Fruit fly (Drosophila melanogaster): ENCODE data around the gene GstD6.
A peak's percentile ranks its signal among the peaks of the same experiment; 100 is the strongest.

Gene GstD6

dm6 chr3R:12385949-12386348 lies 9.0 kb downstream of the GstD6 start, which contains the start of gene Sol1:
Sol1 (plus strand) TSS chr3R:12386249.
- no peak for TF ChIP-seq CTCF (optimal IDR thresholded peaks at IDR 0.05)

dm6 chr3R:12386965-12387364 lies 10.0 kb downstream of the GstD6 start, which contains the start of gene CG33098:
CG33098 (plus strand) TSS chr3R:12387188.
- no peak for TF ChIP-seq CG8478 (optimal IDR thresholded peaks at IDR 0.05)
- no peak for TF ChIP-seq CTCF (optimal IDR thresholded peaks at IDR 0.05)

dm6 chr3R:12395880-12396279 lies 19.0 kb downstream of the GstD6 start, which contains the start of the genes CG10096 and CG10097:
CG10096 (minus strand) TSS chr3R:12395980.
CG10097 (minus strand) TSS chr3R:12395980.
- TF ChIP-seq CTCF (optimal IDR thresholded peaks at IDR 0.05) (no peak), CG8478 (optimal IDR thresholded peaks at IDR 0.05) (no peak)

- TF ChIP-seq CTCF (optimal IDR thresholded peaks at IDR 0.05) (no peak), CG8478 (optimal IDR thresholded peaks at IDR 0.05) (no peak)
Measured at dm6 chr3R:12398054-12398453, 21.1 kb downstream of the GstD6 start.

DNA sequence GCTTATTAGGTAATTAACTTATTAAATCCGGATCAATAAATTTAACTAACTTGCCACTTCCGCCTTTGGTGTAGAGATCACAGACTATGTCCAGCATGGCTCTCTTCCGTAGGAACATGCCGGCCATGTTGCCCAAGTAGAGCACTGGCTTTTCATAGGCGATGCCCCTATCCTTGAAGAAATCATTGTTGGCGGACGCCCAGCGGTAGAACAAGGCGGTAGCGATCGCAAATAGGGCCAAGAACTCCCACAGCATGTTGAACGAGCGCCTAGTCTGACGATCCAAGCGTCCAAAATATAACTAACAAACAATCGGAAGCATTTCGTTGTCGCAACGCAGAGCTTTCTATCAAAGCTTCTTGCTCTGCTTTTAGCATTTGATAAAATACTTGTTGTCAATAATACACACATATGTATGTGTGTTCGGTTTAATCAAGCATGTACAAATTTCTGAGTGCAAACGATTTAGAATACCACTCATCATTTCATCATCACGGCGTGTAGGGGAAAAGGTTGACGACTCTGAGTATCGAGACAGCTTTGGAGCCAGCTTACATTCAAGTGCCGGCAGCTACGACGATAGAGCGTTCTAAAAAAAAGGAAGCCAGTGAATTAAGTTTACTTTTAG lies 21.8 kb downstream of the GstD6 start, which contains the start of gene Cyp9f3:
Gene Cyp9f3 (minus strand): TSS at position 310 of the 628 bp plus-strand sequence.
- TF ChIP-seq CG8478 (optimal IDR thresholded peaks at IDR 0.05) (no peak), CTCF (optimal IDR thresholded peaks at IDR 0.05) (no peak)

DNA sequence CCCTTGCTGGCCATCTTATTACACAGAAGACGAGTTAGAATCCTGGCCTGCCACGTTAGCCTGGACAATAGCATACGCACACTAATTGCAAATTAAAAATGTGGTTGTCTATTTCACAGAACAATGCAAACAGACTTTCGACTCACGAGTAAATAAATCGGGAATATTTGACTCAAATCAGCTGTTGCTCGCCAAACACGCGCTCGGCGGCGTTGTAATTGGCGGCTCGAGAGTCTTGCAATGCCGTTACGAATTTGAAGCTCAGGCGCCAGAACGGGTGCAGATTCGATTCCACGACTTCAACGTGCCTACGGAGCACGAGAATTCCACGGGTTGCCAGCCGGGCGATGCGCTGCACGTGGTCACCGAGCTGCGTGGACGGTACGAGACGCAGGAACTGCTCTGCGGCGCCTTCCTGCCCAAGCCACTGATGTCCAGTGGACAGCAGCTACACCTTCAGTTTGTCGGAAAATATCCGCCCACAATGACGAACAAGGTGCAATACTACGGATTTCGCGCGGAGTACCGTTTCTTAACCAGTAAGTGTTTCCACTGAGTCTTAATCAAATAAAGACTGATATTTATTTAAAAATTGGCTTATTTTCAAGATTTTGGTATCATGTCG lies 24.9 kb downstream of the GstD6 start, which contains the start of gene DNAlig3:
Gene DNAlig3 (minus strand): TSS at position 168 of the 625 bp plus-strand sequence.
- no peak for TF ChIP-seq CG8478 (optimal IDR thresholded peaks at IDR 0.05)
- peak; percentile 6 to 13 for TF ChIP-seq CTCF (optimal IDR thresholded peaks at IDR 0.05)

DNA sequence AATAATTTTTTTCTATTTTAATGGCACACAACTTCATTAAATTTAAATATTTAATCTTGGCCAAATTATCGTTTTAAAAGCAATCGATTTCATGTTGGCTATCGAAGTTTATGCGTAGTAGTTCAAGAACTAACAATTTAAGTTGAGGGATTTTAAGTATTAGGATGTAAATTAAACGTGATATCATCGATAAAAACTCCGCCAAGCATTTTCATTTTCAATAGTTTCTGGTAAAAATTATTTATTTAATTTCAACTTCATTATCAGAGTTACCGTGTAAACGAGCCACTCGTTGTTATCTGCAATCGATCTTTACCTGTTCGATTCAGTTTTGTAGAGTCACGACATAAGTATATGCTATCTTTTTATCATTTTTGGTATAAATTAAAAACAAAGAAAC lies 26.0 kb downstream of the GstD6 start:
- TF ChIP-seq CG8478 (optimal IDR thresholded peaks at IDR 0.05), result no peak

DNA sequence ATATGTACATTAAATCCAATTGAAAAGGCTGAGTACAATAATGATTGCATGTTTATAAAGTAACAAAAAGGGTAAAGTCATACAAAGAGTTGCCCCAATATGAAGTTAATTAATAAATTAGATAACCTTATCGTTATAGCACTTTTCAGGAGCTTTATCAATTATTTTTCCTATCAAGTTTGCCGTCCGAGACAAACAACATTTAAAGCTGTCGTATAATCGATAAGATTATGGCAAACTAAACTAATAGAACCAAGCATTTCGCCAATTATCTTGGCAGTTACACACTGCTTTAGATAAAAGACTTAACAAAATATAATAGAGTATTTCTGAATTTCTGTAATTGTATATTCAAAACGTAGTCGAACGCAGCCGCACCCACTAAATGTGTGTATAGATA lies 28.2 kb downstream of the GstD6 start:
- TF ChIP-seq CG8478 (optimal IDR thresholded peaks at IDR 0.05), result no peak
- no peak for TF ChIP-seq CTCF (optimal IDR thresholded peaks at IDR 0.05)

- TF ChIP-seq CTCF (optimal IDR thresholded peaks at IDR 0.05), result no peak
- TF ChIP-seq CG8478 (optimal IDR thresholded peaks at IDR 0.05), result no peak
Measured at dm6 chr3R:12405928-12406234, 29.0 kb downstream of the GstD6 start, which contains the start of gene Cyp9f2. Cyp9f2 (minus strand) TSS chr3R:12406028.

DNA sequence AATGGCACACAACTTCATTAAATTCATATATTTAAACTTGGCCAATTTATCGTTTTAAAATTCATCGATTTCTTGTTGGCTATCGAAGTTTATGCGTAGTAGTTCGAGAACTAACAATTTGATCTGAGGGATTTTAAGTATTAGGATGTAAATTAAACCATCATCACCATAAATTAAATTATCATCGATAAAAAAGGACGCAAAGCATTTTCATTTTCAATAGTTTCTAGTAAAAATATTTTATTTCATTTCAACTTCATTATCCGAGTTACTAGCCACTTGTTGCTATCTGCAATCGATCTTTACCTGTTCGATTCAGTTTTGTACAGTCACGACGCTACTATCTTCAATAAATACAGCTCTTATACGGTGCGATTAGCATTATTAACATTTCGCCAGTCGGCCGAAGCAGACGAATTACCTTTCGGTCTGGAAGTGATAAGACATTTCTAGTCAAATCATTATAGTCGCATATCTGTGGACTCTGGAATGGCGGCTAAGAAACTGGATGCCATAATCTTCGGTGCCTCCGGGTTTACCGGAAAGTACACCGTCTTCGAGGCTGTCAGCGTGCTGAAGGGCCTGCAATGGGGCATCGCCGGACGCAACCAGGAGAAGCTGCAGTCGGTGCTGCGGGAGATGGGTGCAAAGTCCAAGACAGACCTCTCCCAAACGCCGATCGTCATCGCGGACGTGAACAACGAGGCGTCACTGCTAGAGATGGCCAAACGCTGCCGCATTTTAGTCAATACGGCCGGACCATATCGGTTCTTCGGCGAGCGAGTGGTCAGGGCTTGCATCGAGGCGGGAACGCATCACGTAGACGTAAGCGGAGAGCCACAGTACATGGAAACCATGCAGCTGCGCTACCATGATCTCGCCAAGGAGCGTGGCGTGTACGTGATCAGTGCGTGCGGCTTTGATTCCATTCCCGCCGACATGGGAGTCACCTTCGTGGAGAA lies 29.6 kb downstream of the GstD6 start, which contains the start of gene CG5167:
Gene CG5167 (plus strand): TSS at position 298 of the 962 bp plus-strand sequence.
- no peak for TF ChIP-seq CTCF (optimal IDR thresholded peaks at IDR 0.05)
- TF ChIP-seq CG8478 (optimal IDR thresholded peaks at IDR 0.05), result no peak

- TF ChIP-seq CTCF (optimal IDR thresholded peaks at IDR 0.05) (peak in 1 of 2 experiments; percentile 1), CG8478 (optimal IDR thresholded peaks at IDR 0.05) (no peak)
Measured at dm6 chr3R:12408160-12408559, 31.2 kb downstream of the GstD6 start, which contains the start of gene CG5196. CG5196 (plus strand) TSS chr3R:12408316.

DNA sequence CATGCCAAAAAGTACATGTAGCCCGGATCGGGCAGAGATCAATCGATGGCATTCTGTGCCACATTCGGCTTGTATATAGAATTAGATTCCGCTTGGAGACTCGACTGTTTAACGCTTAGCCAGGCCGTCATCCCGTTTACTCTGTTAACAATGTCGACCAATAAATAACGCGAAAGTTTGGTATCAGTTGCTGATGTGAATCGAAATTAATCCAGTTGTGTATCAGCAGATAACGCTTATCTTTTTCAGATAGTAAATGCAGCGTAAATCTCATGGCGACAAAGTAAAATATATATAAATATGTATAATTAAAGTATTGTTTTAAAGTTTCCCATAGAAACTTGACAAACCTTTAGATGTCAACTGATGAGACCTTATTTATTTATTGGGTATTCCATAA lies 34.5 kb downstream of the GstD6 start:
- no peak for TF ChIP-seq CG8478 (optimal IDR thresholded peaks at IDR 0.05)
- TF ChIP-seq CTCF (optimal IDR thresholded peaks at IDR 0.05), result no peak

- no peak for TF ChIP-seq CG8478 (optimal IDR thresholded peaks at IDR 0.05)
- TF ChIP-seq CTCF (optimal IDR thresholded peaks at IDR 0.05), result peak in 1 of 2 experiments; percentile 30
Measured at dm6 chr3R:12413274-12413958, 36.5 kb downstream of the GstD6 start, which contains the start of the genes Dip-C and pps. Dip-C (minus strand) TSS chr3R:12413759. pps (plus strand) TSS chr3R:12413828.

DNA sequence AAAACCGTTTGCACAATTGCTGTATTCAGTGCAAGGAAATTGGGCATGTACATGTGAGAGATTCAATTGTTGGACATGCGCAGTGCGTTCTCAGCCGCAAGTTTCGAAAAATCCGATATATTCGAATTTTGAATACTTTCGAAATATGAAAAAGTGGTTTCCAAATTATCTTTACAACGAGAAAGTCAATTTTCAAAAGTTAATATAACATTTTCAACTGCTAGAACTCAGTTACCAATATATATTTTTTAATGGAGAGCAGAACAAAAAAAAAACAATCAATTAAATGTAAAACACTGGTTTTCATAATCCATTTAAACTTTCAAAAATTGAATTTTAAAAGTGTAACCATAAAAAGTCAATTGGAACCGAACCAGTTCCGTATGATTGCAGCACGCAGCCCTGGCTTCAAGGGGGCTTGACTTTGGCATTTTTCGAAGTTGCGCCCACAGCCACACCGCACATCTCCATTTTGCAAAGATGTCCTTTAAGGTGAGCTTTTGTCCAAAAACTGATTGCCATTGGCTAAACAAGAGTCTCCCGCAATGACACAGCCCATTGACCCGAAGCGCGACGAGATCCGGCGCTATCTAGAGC lies 45.5 kb downstream of the GstD6 start, which contains the start of the genes Scgbeta and CG17202:
Gene Scgbeta (minus strand): TSS at position 51 of the 597 bp plus-strand sequence.
Gene CG17202 (plus strand): TSS at position 390 of the 597 bp plus-strand sequence.
- TF ChIP-seq CG8478 (optimal IDR thresholded peaks at IDR 0.05) (no peak), CTCF (optimal IDR thresholded peaks at IDR 0.05) (peak; percentile 20 to 23)
